Worm (Caenorhabditis elegans) whole organism, young adult: ENCODE results near the gene tbce-1.

Source experiments
- B0019.2 ChIP-seq: fragments of 200-800 bp; sonication (Bioruptor generic); conservative IDR thresholded peaks from 2 replicates; pipeline ENCODE4 v1.3.6; 2022; ENCODE audit warnings: missing genetic modification reagents, missing genetic modification characterization, missing compliant biosample characterization
- B0035.1 ChIP-seq: sonication (generic microtip); optimal IDR thresholded peaks from 2 replicates; lab custom pipeline; 2016; ENCODE audit warnings: missing genetic modification characterization, mild to moderate bottlenecking, missing compliant biosample characterization, missing genotype, missing genetic modification reagents
- C17E4.6 ChIP-seq: fragments of 200-800 bp; sonication (Bioruptor generic); IDR thresholded peaks from 2 replicates; pipeline ENCODE4 v1.3.6; 2022; ENCODE audit warnings: missing genetic modification reagents, missing genetic modification characterization, missing compliant biosample characterization
- F10E7.11 ChIP-seq: sonication (generic microtip); optimal IDR thresholded peaks from 2 replicates; lab custom pipeline; 2017; ENCODE audit warnings: mild to moderate bottlenecking, missing genetic modification characterization, moderate library complexity, missing compliant biosample characterization
- F23B12.7 ChIP-seq: sonication (generic microtip); optimal IDR thresholded peaks from 2 replicates; lab custom pipeline; 2017; ENCODE audit warnings: missing genetic modification characterization, mild to moderate bottlenecking, missing compliant biosample characterization, antibody characterized with exemption, moderate library complexity; ENCODE audit not compliant: insufficient read depth
- F33H1.4 ChIP-seq: fragments of 200-800 bp; sonication (Bioruptor generic); IDR thresholded peaks from 2 replicates; pipeline ENCODE4 v1.3.6; 2022; ENCODE audit warnings: missing genetic modification reagents, missing genetic modification characterization, missing compliant biosample characterization
- F52B5.7 ChIP-seq: sonication (generic microtip); optimal IDR thresholded peaks from 2 replicates; lab custom pipeline; 2016; ENCODE audit warnings: mild to moderate bottlenecking, missing genetic modification characterization, missing compliant biosample characterization
- F55B11.4 ChIP-seq: sonication (generic microtip); optimal IDR thresholded peaks from 2 replicates; lab custom pipeline; 2016; ENCODE audit warnings: missing compliant biosample characterization, missing genetic modification characterization, borderline replicate concordance; ENCODE audit not compliant: insufficient read depth
- F57A8.1 ChIP-seq: fragments of 200-800 bp; sonication (Bioruptor generic); optimal IDR thresholded peaks from 2 replicates; lab custom pipeline; 2018; ENCODE audit warnings: mild to moderate bottlenecking, missing genetic modification characterization, moderate library complexity, missing compliant biosample characterization
- F57C9.4 ChIP-seq: sonication (generic microtip); optimal IDR thresholded peaks from 2 replicates; lab custom pipeline; 2017; ENCODE audit warnings: mild to moderate bottlenecking, missing genetic modification characterization, missing compliant biosample characterization
- Y53G8AR.9 ChIP-seq: fragments of 200-800 bp; sonication (Bioruptor generic); conservative IDR thresholded peaks from 2 replicates; pipeline ENCODE4 v1.3.6; 2022; ENCODE audit warnings: missing genetic modification reagents, missing genetic modification characterization, missing compliant biosample characterization
- Y79H2A.3 ChIP-seq: fragments of 200-800 bp; sonication (Bioruptor generic); conservative IDR thresholded peaks from 2 replicates; pipeline ENCODE4 v1.3.6; 2022; ENCODE audit warnings: missing genetic modification reagents, missing genetic modification characterization, missing compliant biosample characterization
- attf-3 ChIP-seq: fragments of 200-800 bp; sonication (Bioruptor generic); conservative IDR thresholded peaks from 2 replicates; pipeline ENCODE4 v1.3.6; 2022; ENCODE audit warnings: missing genetic modification reagents, missing genetic modification characterization, missing compliant biosample characterization
- bed-1 ChIP-seq: fragments of 200-800 bp; sonication (Bioruptor generic); IDR thresholded peaks from 2 replicates; pipeline ENCODE4 v1.3.6; 2022; ENCODE audit warnings: missing genetic modification reagents, missing genetic modification characterization, missing compliant biosample characterization
- cebp-1 ChIP-seq, 2 experiments: fragments of 200-800 bp in 1 of 2; sonication (Bioruptor generic) in 1 of 2; sonication (generic microtip) in 1 of 2; IDR thresholded peaks in 1 of 2; optimal IDR thresholded peaks in 1 of 2; 2 replicates each; pipeline versions ENCODE4 v1.3.6 to Lab custom; 2017 to 2022; ENCODE audit warnings: missing compliant biosample characterization in 2 of 2, missing genetic modification characterization in 2 of 2, mild to moderate bottlenecking in 1 of 2, missing genetic modification reagents in 1 of 2, moderate library complexity in 1 of 2
- ceh-100 ChIP-seq: fragments of 200-800 bp; sonication (Bioruptor generic); IDR thresholded peaks from 2 replicates; pipeline ENCODE4 v1.3.6; 2022; ENCODE audit warnings: missing genetic modification reagents, missing genetic modification characterization, missing compliant biosample characterization
- ceh-40 ChIP-seq: fragments of 200-800 bp; sonication (Bioruptor generic); IDR thresholded peaks from 2 replicates; pipeline ENCODE4 v1.3.6; 2022; ENCODE audit warnings: missing genetic modification characterization, missing compliant biosample characterization
- ceh-58 ChIP-seq: fragments of 200-800 bp; sonication (Bioruptor generic); IDR thresholded peaks from 2 replicates; pipeline ENCODE4 v1.3.6; 2022; ENCODE audit warnings: missing genetic modification characterization, missing compliant biosample characterization
- ceh-91 ChIP-seq: fragments of 200-800 bp; sonication (Bioruptor generic); IDR thresholded peaks from 2 replicates; pipeline ENCODE4 v1.3.6; 2022; ENCODE audit warnings: missing genetic modification reagents, missing genetic modification characterization, missing compliant biosample characterization
- dpff-1 ChIP-seq: sonication (generic microtip); optimal IDR thresholded peaks from 2 replicates; lab custom pipeline; 2017; ENCODE audit warnings: mild to moderate bottlenecking, missing genetic modification characterization, missing compliant biosample characterization
- egl-44 ChIP-seq: fragments of 200-800 bp; sonication (Bioruptor generic); IDR thresholded peaks from 2 replicates; pipeline ENCODE4 v1.3.6; 2022; ENCODE audit warnings: missing genetic modification reagents, missing genetic modification characterization, missing compliant biosample characterization
- ekl-4 ChIP-seq: fragments of 200-800 bp; sonication (Bioruptor generic); IDR thresholded peaks from 2 replicates; pipeline ENCODE4 v1.3.6; 2022; ENCODE audit warnings: missing genetic modification reagents, missing genetic modification characterization, missing compliant biosample characterization
- fkh-3 ChIP-seq: sonication (generic microtip); optimal IDR thresholded peaks from 2 replicates; lab custom pipeline; 2016; ENCODE audit warnings: mild to moderate bottlenecking, missing genetic modification characterization, missing compliant biosample characterization
- hlh-26 ChIP-seq: fragments of 200-800 bp; sonication (Bioruptor generic); conservative IDR thresholded peaks from 2 replicates; pipeline ENCODE4 v1.3.6; 2022; ENCODE audit warnings: missing genetic modification reagents, missing genetic modification characterization, missing compliant biosample characterization
- hmg-1.2 ChIP-seq: fragments of 200-800 bp; sonication (Bioruptor generic); IDR thresholded peaks from 2 replicates; pipeline ENCODE4 v1.3.6; 2022; ENCODE audit warnings: missing genetic modification reagents, missing genetic modification characterization, missing compliant biosample characterization
- hrde-1 ChIP-seq: sonication (generic microtip); optimal IDR thresholded peaks from 2 replicates; lab custom pipeline; 2016; ENCODE audit warnings: missing genetic modification characterization, mild to moderate bottlenecking, missing compliant biosample characterization, moderate library complexity, missing genotype, missing genetic modification reagents, borderline replicate concordance
- let-607 ChIP-seq, 2 experiments: fragments of 200-800 bp in 1 of 2; sonication (Bioruptor generic) in 1 of 2; sonication (generic microtip) in 1 of 2; optimal IDR thresholded peaks; 2 replicates each; lab custom pipeline; 2016 to 2018; ENCODE audit warnings: mild to moderate bottlenecking in 2 of 2, missing compliant biosample characterization in 2 of 2, missing genetic modification characterization in 2 of 2, moderate library complexity in 2 of 2, missing genotype in 1 of 2
- lin-26 ChIP-seq: fragments of 200-800 bp; sonication (Bioruptor generic); IDR thresholded peaks from 2 replicates; pipeline ENCODE4 v1.3.6; 2022; ENCODE audit warnings: missing genetic modification reagents, missing genetic modification characterization, missing compliant biosample characterization
- lin-54 ChIP-seq: fragments of 200-800 bp; sonication (Bioruptor generic); optimal IDR thresholded peaks from 2 replicates; lab custom pipeline; 2018; ENCODE audit warnings: mild to moderate bottlenecking, missing genetic modification characterization, missing compliant biosample characterization
- lir-1 ChIP-seq: fragments of 200-800 bp; sonication (Bioruptor generic); conservative IDR thresholded peaks from 2 replicates; pipeline ENCODE4 v1.3.6; 2022; ENCODE audit warnings: missing genetic modification reagents, missing genetic modification characterization, missing compliant biosample characterization
- madf-3 ChIP-seq: fragments of 200-800 bp; sonication (Bioruptor generic); IDR thresholded peaks from 2 replicates; pipeline ENCODE4 v1.3.6; 2022; ENCODE audit warnings: missing genetic modification reagents, missing genetic modification characterization, missing compliant biosample characterization
- madf-8 ChIP-seq: fragments of 200-800 bp; sonication (Bioruptor generic); conservative IDR thresholded peaks from 2 replicates; pipeline ENCODE4 v1.3.6; 2022; ENCODE audit warnings: missing genetic modification reagents, missing genetic modification characterization, missing compliant biosample characterization
- mcd-1 ChIP-seq: fragments of 200-800 bp; sonication (Bioruptor generic); IDR thresholded peaks from 2 replicates; pipeline ENCODE4 v1.3.6; 2022; ENCODE audit warnings: missing genetic modification reagents, missing genetic modification characterization, missing compliant biosample characterization
- mel-28 ChIP-seq: sonication (generic microtip); optimal IDR thresholded peaks from 2 replicates; lab custom pipeline; 2016; ENCODE audit warnings: borderline replicate concordance, mild to moderate bottlenecking, missing genetic modification characterization, missing compliant biosample characterization
- mes-4 ChIP-seq: sonication (generic microtip); optimal IDR thresholded peaks from 2 replicates; lab custom pipeline; 2016; ENCODE audit warnings: missing genotype, missing genetic modification characterization, missing compliant biosample characterization
- nhr-120 ChIP-seq: fragments of 200-800 bp; sonication (Bioruptor generic); IDR thresholded peaks from 2 replicates; pipeline ENCODE4 v1.3.6; 2022; ENCODE audit warnings: missing genetic modification characterization, missing compliant biosample characterization
- pbrm-1 ChIP-seq: fragments of 200-800 bp; sonication (Bioruptor generic); IDR thresholded peaks from 2 replicates; pipeline ENCODE4 v1.3.6; 2022; ENCODE audit warnings: missing genetic modification reagents, missing genetic modification characterization, missing compliant biosample characterization
- pha-4 ChIP-seq: fragments of 150-350 bp; sonication (generic microtip); optimal IDR thresholded peaks from 2 replicates; lab custom pipeline; 2014; ENCODE audit warnings: missing biosample characterization, missing genetic modification reagents, missing genetic modification characterization
- rcor-1 ChIP-seq: fragments of 200-800 bp; sonication (Bioruptor generic); IDR thresholded peaks from 2 replicates; pipeline ENCODE4 v1.3.6; 2022; ENCODE audit warnings: missing genetic modification reagents, missing genetic modification characterization, missing compliant biosample characterization
- sea-2 ChIP-seq: fragments of 200-800 bp; sonication (Bioruptor generic); IDR thresholded peaks from 2 replicates; pipeline ENCODE4 v1.3.6; 2022; ENCODE audit warnings: missing genetic modification characterization, missing compliant biosample characterization
- snpc-1.3 ChIP-seq: sonication (generic microtip); optimal IDR thresholded peaks from 2 replicates; lab custom pipeline; 2017; ENCODE audit warnings: missing genetic modification characterization, mild to moderate bottlenecking, missing compliant biosample characterization, antibody characterized with exemption, moderate library complexity, missing genotype, missing genetic modification reagents; ENCODE audit not compliant: insufficient read depth
- tbx-9 ChIP-seq: sonication (generic microtip); optimal IDR thresholded peaks from 2 replicates; lab custom pipeline; 2016; ENCODE audit warnings: borderline replicate concordance, missing genetic modification characterization, inconsistent platforms, missing compliant biosample characterization
- tlf-1 ChIP-seq: fragments of 200-800 bp; sonication (Bioruptor generic); optimal IDR thresholded peaks from 2 replicates; lab custom pipeline; 2018; ENCODE audit warnings: mild to moderate bottlenecking, missing genetic modification characterization, missing compliant biosample characterization
- xnd-1 ChIP-seq: sonication (generic microtip); optimal IDR thresholded peaks from 2 replicates; lab custom pipeline; 2016; ENCODE audit warnings: missing genotype, missing genetic modification reagents, missing genetic modification characterization, missing compliant biosample characterization
- ztf-18 ChIP-seq: sonication (generic microtip); optimal IDR thresholded peaks from 2 replicates; lab custom pipeline; 2016; ENCODE audit warnings: missing genotype, mild to moderate bottlenecking, missing genetic modification characterization, missing compliant biosample characterization
- ztf-6 ChIP-seq: fragments of 200-800 bp; sonication (Bioruptor generic); IDR thresholded peaks from 2 replicates; pipeline ENCODE4 v1.3.6; 2022; ENCODE audit warnings: missing genetic modification reagents, missing genetic modification characterization, missing compliant biosample characterization

tbce-1 gene

ce11 chrIV:8252856-8253255 lies 41.6 kb upstream of the tbce-1 start (continued):
- peak; percentile 29 for TF ChIP-seq tbx-9 (tag; lab: Kevin White, UChicago)
- TF ChIP-seq Y53G8AR.9 (GFP tag; lab: Robert Waterston, UW), result 0 out of 2 replicates have a peak, but pooled peaks have one; percentile 35
- peak; percentile 75 for TF ChIP-seq F57A8.1 (GFP tag; lab: Kevin White, UChicago)
- peak; percentile 47; the same call in 1 of the 2 replicates for TF ChIP-seq attf-3 (GFP tag; lab: Robert Waterston, UW)
- peak; percentile 52 for TF ChIP-seq dpff-1 (tag; lab: Kevin White, UChicago)
- TF ChIP-seq F33H1.4, result peak; percentile 49
- peak; percentile 61; the same call in 1 of the 2 replicates for TF ChIP-seq ceh-91 (GFP tag; lab: Robert Waterston, UW)
- TF ChIP-seq mcd-1 (GFP tag; lab: Robert Waterston, UW), result no peak; the same call in 1 of the 2 replicates
- TF ChIP-seq cebp-1 (GFP tag; IDR thresholded peaks at IDR 0.05; lab: Robert Waterston, UW), result no peak
- TF ChIP-seq cebp-1 (tag; optimal IDR thresholded peaks at IDR 0.05; lab: Kevin White, UChicago), result peak; percentile 80
- TF ChIP-seq fkh-3 (tag; lab: Kevin White, UChicago), result peak; percentile 83
- no peak for TF ChIP-seq madf-8 (GFP tag; lab: Robert Waterston, UW)
- TF ChIP-seq mel-28, result peak; percentile 88
- TF ChIP-seq lin-26, result peak; percentile 97
- TF ChIP-seq ceh-58 (GFP tag; lab: Robert Waterston, UW), result 0 out of 2 replicates have a peak, but pooled peaks have one; percentile 71
- 0 out of 2 replicates have a peak, but pooled peaks have one; percentile 51 for TF ChIP-seq nhr-120 (GFP tag; lab: Robert Waterston, UW)
- TF ChIP-seq hmg-1.2, result peak; percentile 71
- peak; percentile 79 for TF ChIP-seq pbrm-1
- no peak for TF ChIP-seq xnd-1 (tag; lab: Kevin White, UChicago)
- peak; percentile 91; the same call in 1 of the 2 replicates for TF ChIP-seq ceh-40 (GFP tag; lab: Robert Waterston, UW)
- TF ChIP-seq ceh-100 (GFP tag; lab: Robert Waterston, UW), result peak; percentile 66
- peak; percentile 77; the same call in 1 of the 2 replicates for TF ChIP-seq ztf-6 (GFP tag; lab: Robert Waterston, UW)
- TF ChIP-seq tlf-1 (GFP tag; lab: Kevin White, UChicago), result peak; percentile 69
- TF ChIP-seq ztf-18 (tag; lab: Kevin White, UChicago), result peak; percentile 80
- peak; percentile 81 for TF ChIP-seq madf-3 (GFP tag; lab: Robert Waterston, UW)
- peak; percentile 31 to 38 for TF ChIP-seq let-607 (tag; optimal IDR thresholded peaks at IDR 0.05; lab: Kevin White, UChicago)
- 0 out of 2 replicates have a peak, but pooled peaks have one; percentile 34 for TF ChIP-seq lir-1 (GFP tag; lab: Robert Waterston, UW)
- TF ChIP-seq mes-4 (tag; lab: Kevin White, UChicago), result peak; percentile 85
- TF ChIP-seq F52B5.7 (tag; lab: Kevin White, UChicago), result no peak
- TF ChIP-seq sea-2 (GFP tag; lab: Robert Waterston, UW), result no peak
- no peak for TF ChIP-seq B0019.2 (GFP tag; lab: Robert Waterston, UW)
- TF ChIP-seq snpc-1.3 (tag; lab: Kevin White, UChicago), result peak; percentile 89
- peak; percentile 54 for TF ChIP-seq F57C9.4 (tag; lab: Kevin White, UChicago)
- peak; percentile 56; the same call in 1 of the 2 replicates for TF ChIP-seq ekl-4 (GFP tag; lab: Robert Waterston, UW)
- TF ChIP-seq lin-54, result peak; percentile 70
- TF ChIP-seq Y79H2A.3 (GFP tag; lab: Robert Waterston, UW), result peak; percentile 80; the same call in 1 of the 2 replicates
- no peak for TF ChIP-seq F55B11.4
- peak; percentile 83 for TF ChIP-seq hrde-1 (tag; lab: Kevin White, UChicago)
- TF ChIP-seq hlh-26, result 0 out of 2 replicates have a peak, but pooled peaks have one; percentile 22
- peak; percentile 92 for TF ChIP-seq F23B12.7 (tag; lab: Kevin White, UChicago)
- 0 out of 2 replicates have a peak, but pooled peaks have one; percentile 50 for TF ChIP-seq C17E4.6
- TF ChIP-seq B0035.1 (tag; lab: Kevin White, UChicago), result peak; percentile 55
- TF ChIP-seq rcor-1 (GFP tag; lab: Robert Waterston, UW), result peak; percentile 71
- no peak for TF ChIP-seq bed-1 (GFP tag; lab: Robert Waterston, UW)
- TF ChIP-seq F10E7.11 (tag; lab: Kevin White, UChicago), result peak; percentile 81
- no peak for TF ChIP-seq pha-4 (tag; lab: Kevin White, UChicago)
- TF ChIP-seq egl-44 (GFP tag; lab: Robert Waterston, UW), result peak; percentile 60; the same call in 1 of the 2 replicates
